Fruit fly (Drosophila melanogaster): ENCODE measurements around the gene CCT6.

The CCT6 gene

DNA sequence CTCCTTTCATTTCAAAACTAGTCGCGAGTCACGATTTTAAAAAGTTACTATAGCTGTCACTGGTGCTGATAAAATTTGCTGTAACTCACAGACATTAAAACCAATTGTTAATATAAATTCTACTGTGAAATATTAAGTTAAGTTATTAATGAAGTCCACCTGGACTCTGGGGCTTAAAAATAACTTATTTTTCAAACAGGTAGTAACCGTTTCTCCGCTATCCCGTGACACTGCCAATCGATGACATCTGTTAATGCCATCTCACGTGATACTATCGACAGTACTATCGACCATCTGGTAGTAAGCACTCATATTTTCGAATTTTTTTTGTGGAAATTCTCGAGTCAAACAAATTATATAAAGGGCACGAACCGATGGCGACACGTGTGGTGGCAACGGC lies 12.5 kb upstream of the CCT6 start, which contains the start of the genes CG12379 and MagR (continued):
- TF ChIP-seq lilli (GFP tag; optimal IDR thresholded peaks at IDR 0.05) (peak; percentile 82), Mes4 (GFP tag; optimal IDR thresholded peaks at IDR 0.05) (peak; percentile 25), CG30020 (tag; optimal IDR thresholded peaks at IDR 0.05) (peak; percentile 75), CG10321 (GFP tag; IDR thresholded peaks at IDR 0.05) (no peak), Usf (GFP tag; optimal IDR thresholded peaks at IDR 0.05) (peak; percentile 22), Hand (GFP tag; optimal IDR thresholded peaks at IDR 0.05) (no peak), CG13775 (GFP tag; optimal IDR thresholded peaks at IDR 0.05) (peak; percentile 59), Dbx (GFP tag; IDR thresholded peaks at IDR 0.05) (peak; percentile 61), slbo (GFP tag; IDR thresholded peaks at IDR 0.05) (peak; percentile 62), CG17912 (GFP tag; optimal IDR thresholded peaks at IDR 0.05) (no peak), Ptx1 (GFP tag; IDR thresholded peaks at IDR 0.05) (peak; percentile 53), sens-2 (GFP tag; IDR thresholded peaks at IDR 0.05) (no peak), lmd (GFP tag; IDR thresholded peaks at IDR 0.05) (peak; percentile 62), CG9215 (GFP tag; IDR thresholded peaks at IDR 0.05) (peak; percentile 63), zen2 (GFP tag; IDR thresholded peaks at IDR 0.05; ENCODE audit: partially characterized antibody) (peak; percentile 37; the same call in 1 of the 3 replicates), CG31388 (GFP tag; optimal IDR thresholded peaks at IDR 0.05) (no peak), CG33213 (GFP tag; optimal IDR thresholded peaks at IDR 0.05) (peak; percentile 27), CG4404 (GFP tag; IDR thresholded peaks at IDR 0.05) (peak; percentile 55; the same call in 1 of the 2 replicates), az2 (GFP tag; optimal IDR thresholded peaks at IDR 0.05) (peak; percentile 31), row (GFP tag; IDR thresholded peaks at IDR 0.05) (peak; percentile 95), unc-4 (GFP tag; IDR thresholded peaks at IDR 0.05; ENCODE audit: partially characterized antibody) (peak; percentile 78), lov (optimal IDR thresholded peaks at IDR 0.05) (no peak), lov (GFP tag; IDR thresholded peaks at IDR 0.05) (no peak), HLH4C (GFP tag; IDR thresholded peaks at IDR 0.05; ENCODE audit: partially characterized antibody) (peak; percentile 79), Dip3 (GFP tag; optimal IDR thresholded peaks at IDR 0.05) (peak; percentile 34), caup (GFP tag; optimal IDR thresholded peaks at IDR 0.05; ENCODE audit: severe bottlenecking) (no peak), lbe (GFP tag; optimal IDR thresholded peaks at IDR 0.05) (no peak), CG10543 (GFP tag; optimal IDR thresholded peaks at IDR 0.05) (no peak), HHEX (GFP tag; optimal IDR thresholded peaks at IDR 0.05) (no peak), Dfd (GFP tag; optimal IDR thresholded peaks at IDR 0.05) (no peak), CG16813 (GFP tag; IDR thresholded peaks at IDR 0.05; ENCODE audit: partially characterized antibody) (peak; percentile 87), Spps (tag; optimal IDR thresholded peaks at IDR 0.05) (no peak), sens (GFP tag) (peak; percentile 93), B-H1 (GFP tag; IDR thresholded peaks at IDR 0.05) (no peak), btn (GFP tag; optimal IDR thresholded peaks at IDR 0.05) (no peak), tll (GFP tag; optimal IDR thresholded peaks at IDR 0.05) (peak in 1 of 2 experiments; percentile 83), CG4328 (GFP tag; optimal IDR thresholded peaks at IDR 0.05) (no peak), H15 (GFP tag; IDR thresholded peaks at IDR 0.05) (no peak; the same call in 2 of the 3 replicates), Atf6 (GFP tag; IDR thresholded peaks at IDR 0.05) (peak; percentile 59; the same call in 1 of the 2 replicates), CG2202 (tag; optimal IDR thresholded peaks at IDR 0.05) (no peak), sc (optimal IDR thresholded peaks at IDR 0.05) (no peak), sc (GFP tag; optimal IDR thresholded peaks at IDR 0.05) (no peak), schlank (tag; optimal IDR thresholded peaks at IDR 0.05) (peak; percentile 29), CG13287 (GFP tag; IDR thresholded peaks at IDR 0.05; ENCODE audit: partially characterized antibody) (peak; percentile 78), Asciz (GFP tag; optimal IDR thresholded peaks at IDR 0.05) (no peak), CG13296 (GFP tag; optimal IDR thresholded peaks at IDR 0.05) (peak; percentile 64), CG30431 (GFP tag; optimal IDR thresholded peaks at IDR 0.05) (no peak), sug (tag; optimal IDR thresholded peaks at IDR 0.05) (peak; percentile 83), Sry-δ (GFP tag; optimal IDR thresholded peaks at IDR 0.05) (peak; percentile 85), tna (GFP tag; IDR thresholded peaks at IDR 0.05; ENCODE audit: partially characterized antibody) (no peak), Ets97D (GFP tag; optimal IDR thresholded peaks at IDR 0.05) (peak; percentile 30)

Measured in whole organism, embryonic.